Worm (Caenorhabditis elegans) whole organism, mixed stage, embryonic: ENCODE results near the gene prmt-5.

Source experiments
- bed-3 ChIP-seq: fragments of 200-800 bp; sonication (Bioruptor generic); optimal IDR thresholded peaks from 3 replicates; lab custom pipeline; 2018; ENCODE audit warnings: mild to moderate bottlenecking, missing genetic modification characterization, moderate library complexity, missing compliant biosample characterization
- blmp-1 ChIP-seq: fragments of 150-350 bp; optimal IDR thresholded peaks from 2 replicates; lab custom pipeline; 2014; ENCODE audit warnings: missing biosample characterization, missing genetic modification characterization
- ceh-43 ChIP-seq: fragments of 200-800 bp; sonication (Bioruptor generic); optimal IDR thresholded peaks from 2 replicates; lab custom pipeline; 2018; ENCODE audit warnings: mild to moderate bottlenecking, missing genetic modification characterization, moderate library complexity, missing compliant biosample characterization
- elt-1 ChIP-seq: sonication (generic microtip); optimal IDR thresholded peaks from 2 replicates; lab custom pipeline; 2017; ENCODE audit warnings: missing genetic modification characterization, mild to moderate bottlenecking, missing compliant biosample characterization, antibody characterized with exemption, moderate library complexity, borderline replicate concordance; ENCODE audit not compliant: insufficient read depth
- lin-13 ChIP-seq: fragments of 150-350 bp; optimal IDR thresholded peaks from 2 replicates; lab custom pipeline; 2014; ENCODE audit warnings: missing biosample characterization, missing genetic modification characterization
- mls-2 ChIP-seq: sonication (generic microtip); optimal IDR thresholded peaks from 2 replicates; lab custom pipeline; 2016; ENCODE audit warnings: mild to moderate bottlenecking, missing genetic modification characterization, moderate library complexity, missing compliant biosample characterization
- nhr-12 ChIP-seq: fragments of 150-350 bp; optimal IDR thresholded peaks from 2 replicates; lab custom pipeline; 2014; ENCODE audit warnings: missing biosample characterization, missing genetic modification characterization
- nhr-237 ChIP-seq: fragments of 150-350 bp; optimal IDR thresholded peaks from 2 replicates; lab custom pipeline; 2014; ENCODE audit warnings: missing biosample characterization, missing genetic modification characterization
- nhr-28 ChIP-seq: fragments of 150-350 bp; optimal IDR thresholded peaks from 2 replicates; lab custom pipeline; 2014; ENCODE audit warnings: missing biosample characterization, missing genetic modification characterization
- nhr-76 ChIP-seq: sonication (generic microtip); optimal IDR thresholded peaks from 2 replicates; lab custom pipeline; 2017; ENCODE audit warnings: missing biosample characterization, missing genetic modification characterization
- sem-2 ChIP-seq: fragments of 200-800 bp; sonication (Bioruptor generic); optimal IDR thresholded peaks from 2 replicates; lab custom pipeline; 2018; ENCODE audit warnings: mild to moderate bottlenecking, missing genetic modification characterization, missing compliant biosample characterization
- snpc-4 ChIP-seq: fragments of 150-350 bp; optimal IDR thresholded peaks from 2 replicates; lab custom pipeline; 2014; ENCODE audit warnings: missing biosample characterization, missing genetic modification characterization
- unc-39 ChIP-seq: fragments of 150-350 bp; optimal IDR thresholded peaks from 2 replicates; lab custom pipeline; 2014; ENCODE audit warnings: missing biosample characterization, missing genetic modification characterization

- no peak for TF ChIP-seq nhr-76 (tag; lab: Kevin White, UChicago)
- no peak for TF ChIP-seq blmp-1 (tag; lab: Kevin White, UChicago)
- TF ChIP-seq snpc-4 (tag; lab: Kevin White, UChicago): no peak
- no peak for TF ChIP-seq bed-3 (GFP tag; lab: Kevin White, UChicago)
- TF ChIP-seq elt-1: no peak
- TF ChIP-seq ceh-43: no peak
- TF ChIP-seq unc-39 (tag; lab: Kevin White, UChicago): no peak
- no peak for TF ChIP-seq nhr-28 (tag; lab: Kevin White, UChicago)
- TF ChIP-seq lin-13 (tag; lab: Kevin White, UChicago): no peak
- no peak for TF ChIP-seq nhr-237
- TF ChIP-seq nhr-12 (tag; lab: Kevin White, UChicago): no peak
- TF ChIP-seq mls-2: no peak
- TF ChIP-seq sem-2: no peak
Observed at ce11 chrIII:5254108-5254507, 23.8 kb downstream of the prmt-5 start, which contains the start of the genes sumv-1 and gop-1.
